Worm (Caenorhabditis elegans) whole organism, L2 larva: ENCODE measurements around the gene EEED8.12.

Experiments used
- F13H6.1 ChIP-seq: sonication (generic microtip); optimal IDR thresholded peaks from 2 replicates; lab custom pipeline; 2016; ENCODE audit warnings: missing genetic modification characterization, missing compliant biosample characterization
- R02D3.7 ChIP-seq: fragments of 150-350 bp; optimal IDR thresholded peaks from 2 replicates; lab custom pipeline; 2014; ENCODE audit warnings: missing biosample characterization, missing genetic modification characterization
- alr-1 ChIP-seq: fragments of 150-350 bp; optimal IDR thresholded peaks from 2 replicates; lab custom pipeline; 2014; ENCODE audit warnings: missing biosample characterization, missing genetic modification characterization
- ama-1 ChIP-seq: fragments of 150-350 bp; optimal IDR thresholded peaks from 2 replicates; lab custom pipeline; 2018; ENCODE audit warnings: inconsistent platforms
- ceh-16 ChIP-seq: fragments of 150-350 bp; optimal IDR thresholded peaks from 2 replicates; lab custom pipeline; 2014; ENCODE audit warnings: missing biosample characterization, missing genetic modification characterization
- ceh-82 ChIP-seq: fragments of 150-350 bp; optimal IDR thresholded peaks from 2 replicates; lab custom pipeline; 2014; ENCODE audit warnings: missing biosample characterization, missing genetic modification characterization
- crh-2 ChIP-seq: sonication (generic microtip); optimal IDR thresholded peaks from 2 replicates; lab custom pipeline; 2017; ENCODE audit warnings: missing biosample characterization, missing genetic modification characterization
- egl-27 ChIP-seq: sonication (generic microtip); optimal IDR thresholded peaks from 3 replicates; lab custom pipeline; 2017; ENCODE audit warnings: missing biosample characterization, missing genetic modification reagents, missing genetic modification characterization
- elt-1 ChIP-seq: fragments of 150-350 bp; optimal IDR thresholded peaks from 2 replicates; lab custom pipeline; 2014; ENCODE audit warnings: missing biosample characterization, missing genetic modification characterization
- elt-3 ChIP-seq: sonication (generic microtip); optimal IDR thresholded peaks from 2 replicates; lab custom pipeline; 2017; ENCODE audit warnings: missing biosample characterization, missing genetic modification characterization
- fos-1 ChIP-seq: fragments of 150-350 bp; optimal IDR thresholded peaks from 2 replicates; lab custom pipeline; 2014; ENCODE audit warnings: missing biosample characterization, missing genetic modification characterization
- lin-11 ChIP-seq: fragments of 150-350 bp; sonication (generic microtip); optimal IDR thresholded peaks from 2 replicates; lab custom pipeline; 2014; ENCODE audit warnings: missing biosample characterization, missing genetic modification characterization, inconsistent platforms, mixed read lengths
- lin-13 ChIP-seq: fragments of 150-350 bp; optimal IDR thresholded peaks from 2 replicates; lab custom pipeline; 2014; ENCODE audit warnings: missing biosample characterization, missing genetic modification reagents, missing genetic modification characterization
- lsy-2 ChIP-seq, 2 experiments: fragments of 150-350 bp in 1 of 2; sonication (generic microtip) in 1 of 2; optimal IDR thresholded peaks; 2 replicates each; lab custom pipeline; 2014 to 2017; ENCODE audit warnings: missing biosample characterization in 2 of 2, missing genetic modification characterization in 2 of 2
- mab-5 ChIP-seq: fragments of 150-350 bp; optimal IDR thresholded peaks from 2 replicates; lab custom pipeline; 2014; ENCODE audit warnings: missing biosample characterization, missing genetic modification characterization
- mbf-1 ChIP-seq: sonication (generic microtip); optimal IDR thresholded peaks from 2 replicates; lab custom pipeline; 2017; ENCODE audit warnings: missing biosample characterization, missing genetic modification characterization
- mdl-1 ChIP-seq, 2 experiments: fragments of 150-350 bp in 1 of 2; sonication (generic microtip) in 1 of 2; optimal IDR thresholded peaks; 2 replicates each; lab custom pipeline; 2017; ENCODE audit warnings: missing biosample characterization in 2 of 2, missing genetic modification characterization in 2 of 2
- nhr-11 ChIP-seq: fragments of 150-350 bp; optimal IDR thresholded peaks from 2 replicates; lab custom pipeline; 2014; ENCODE audit warnings: missing biosample characterization, missing genetic modification characterization
- nhr-129 ChIP-seq: fragments of 150-350 bp; optimal IDR thresholded peaks from 2 replicates; lab custom pipeline; 2014; ENCODE audit warnings: missing biosample characterization, missing genetic modification characterization
- nhr-21 ChIP-seq: fragments of 150-350 bp; optimal IDR thresholded peaks from 2 replicates; lab custom pipeline; 2014; ENCODE audit warnings: missing biosample characterization, missing genetic modification characterization
- nhr-25 ChIP-seq: fragments of 150-350 bp; sonication (generic microtip); optimal IDR thresholded peaks from 3 replicates; lab custom pipeline; 2014; ENCODE audit warnings: missing biosample characterization, missing genetic modification characterization
- nhr-6 ChIP-seq: fragments of 150-350 bp; optimal IDR thresholded peaks from 2 replicates; lab custom pipeline; 2014; ENCODE audit warnings: missing biosample characterization, missing genetic modification characterization
- peb-1 ChIP-seq: fragments of 150-350 bp; optimal IDR thresholded peaks from 2 replicates; lab custom pipeline; 2014; ENCODE audit warnings: missing biosample characterization, missing genetic modification characterization
- sem-4 ChIP-seq: fragments of 150-350 bp; optimal IDR thresholded peaks from 2 replicates; lab custom pipeline; 2014; ENCODE audit warnings: missing biosample characterization, missing genetic modification reagents, missing genetic modification characterization
- skn-1 ChIP-seq: sonication (generic microtip); optimal IDR thresholded peaks from 2 replicates; lab custom pipeline; 2017; ENCODE audit warnings: missing biosample characterization, missing genetic modification characterization
- sma-3 ChIP-seq: sonication (generic microtip); optimal IDR thresholded peaks from 2 replicates; lab custom pipeline; 2016; ENCODE audit warnings: missing genetic modification reagents, missing genetic modification characterization, missing compliant biosample characterization
- sma-9 ChIP-seq, 2 experiments: fragments of 150-350 bp in 1 of 2; sonication (generic microtip) in 1 of 2; optimal IDR thresholded peaks; 2 replicates each; lab custom pipeline; 2014 to 2016; ENCODE audit warnings: missing genetic modification characterization in 2 of 2, mild to moderate bottlenecking in 1 of 2, missing biosample characterization in 1 of 2, missing compliant biosample characterization in 1 of 2, missing genetic modification reagents in 1 of 2, moderate library complexity in 1 of 2
- snpc-4 ChIP-seq: fragments of 150-350 bp; optimal IDR thresholded peaks from 2 replicates; lab custom pipeline; 2014; ENCODE audit warnings: missing biosample characterization, missing genetic modification characterization
- unc-39 ChIP-seq: fragments of 150-350 bp; optimal IDR thresholded peaks from 2 replicates; lab custom pipeline; 2014; ENCODE audit warnings: missing biosample characterization, missing genetic modification characterization
- unc-55 ChIP-seq: fragments of 150-350 bp; sonication (generic microtip); optimal IDR thresholded peaks from 3 replicates; lab custom pipeline; 2014; ENCODE audit warnings: missing biosample characterization, missing genetic modification reagents, missing genetic modification characterization
- zag-1 ChIP-seq: fragments of 150-350 bp; optimal IDR thresholded peaks from 2 replicates; lab custom pipeline; 2014; ENCODE audit warnings: missing biosample characterization, missing genetic modification characterization
- ztf-1 ChIP-seq: fragments of 200-800 bp; sonication (Bioruptor generic); conservative IDR thresholded peaks from 2 replicates; pipeline ENCODE4 v1.3.6; 2022; ENCODE audit warnings: missing genetic modification characterization, missing compliant biosample characterization

Gene EEED8.12

DNA sequence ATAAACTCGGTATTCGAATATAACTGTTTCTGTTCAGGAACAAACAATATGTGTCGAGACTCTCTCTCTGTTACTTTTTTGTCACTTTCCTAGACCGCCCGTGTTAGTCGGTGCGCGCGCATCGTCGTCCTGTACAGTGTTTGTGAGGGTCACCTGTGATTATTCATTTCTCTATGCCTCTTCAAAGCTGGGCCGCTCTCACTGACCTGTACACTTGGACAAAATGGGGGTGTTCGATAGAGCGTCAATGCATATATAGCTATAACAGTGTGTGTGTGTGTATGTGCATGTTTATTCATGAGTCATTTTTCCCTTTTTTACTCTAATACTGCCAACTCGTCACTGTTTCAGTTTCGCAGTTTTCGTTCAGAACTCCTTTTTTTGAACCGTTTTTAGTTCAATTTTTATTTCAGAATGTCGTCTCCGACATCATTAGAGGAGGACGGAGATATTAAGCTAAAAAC lies 29.2 kb downstream of the EEED8.12 start, which contains the start of gene pkc-3 (continued):
- no peak for TF ChIP-seq R02D3.7
- TF ChIP-seq zag-1 (tag; lab: Kevin White, UChicago) = no peak
- peak; percentile 85 for TF ChIP-seq sma-3 (GFP tag; lab: Kevin White, UChicago)
- TF ChIP-seq nhr-129 (tag; lab: Kevin White, UChicago) = peak; percentile 78
- peak; percentile 98 for TF ChIP-seq fos-1 (tag; lab: Kevin White, UChicago)
- TF ChIP-seq ama-1 (lab: Kevin White, UChicago) = peak; percentile 48
- TF ChIP-seq mdl-1 (tag; optimal IDR thresholded peaks at IDR 0.05; lab: Kevin White, UChicago) = no peak
- no peak for TF ChIP-seq mbf-1
- no peak for TF ChIP-seq nhr-6 (tag; lab: Kevin White, UChicago)
- TF ChIP-seq peb-1 (tag; lab: Kevin White, UChicago) = no peak

DNA sequence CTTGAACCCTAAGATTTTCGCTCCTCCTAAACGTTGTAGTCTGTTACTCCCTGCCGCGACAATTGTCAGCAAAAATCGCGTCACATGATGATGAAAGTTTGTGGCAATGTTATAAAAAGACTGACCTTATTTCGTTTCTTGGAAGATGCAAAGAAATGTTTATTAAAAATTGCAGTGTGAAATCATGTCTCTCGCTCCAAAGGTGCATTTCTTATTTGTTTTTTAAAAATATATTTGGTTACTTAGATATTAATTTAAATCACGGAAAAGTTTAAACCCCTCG lies 30.6 kb downstream of the EEED8.12 start:
- TF ChIP-seq egl-27 = no peak
- TF ChIP-seq crh-2 = peak; percentile 28
- TF ChIP-seq nhr-129 (tag; lab: Kevin White, UChicago) = peak; percentile 49
- no peak for TF ChIP-seq unc-39 (tag; lab: Kevin White, UChicago)
- TF ChIP-seq nhr-25 (tag; lab: Kevin White, UChicago) = peak; percentile 5
- no peak for TF ChIP-seq elt-3 (tag; lab: Kevin White, UChicago)
- no peak for TF ChIP-seq ceh-16 (tag; lab: Kevin White, UChicago)
- no peak for TF ChIP-seq unc-55
- peak; percentile 33 for TF ChIP-seq sma-9 (GFP tag; optimal IDR thresholded peaks at IDR 0.05; lab: Kevin White, UChicago)
- no peak for TF ChIP-seq sma-9 (tag; optimal IDR thresholded peaks at IDR 0.05; lab: Kevin White, UChicago)
- TF ChIP-seq fos-1 (tag; lab: Kevin White, UChicago) = peak; percentile 8
- TF ChIP-seq elt-1 (tag; lab: Kevin White, UChicago) = no peak
- no peak for TF ChIP-seq mbf-1
- TF ChIP-seq mab-5 (tag; lab: Kevin White, UChicago) = no peak

DNA sequence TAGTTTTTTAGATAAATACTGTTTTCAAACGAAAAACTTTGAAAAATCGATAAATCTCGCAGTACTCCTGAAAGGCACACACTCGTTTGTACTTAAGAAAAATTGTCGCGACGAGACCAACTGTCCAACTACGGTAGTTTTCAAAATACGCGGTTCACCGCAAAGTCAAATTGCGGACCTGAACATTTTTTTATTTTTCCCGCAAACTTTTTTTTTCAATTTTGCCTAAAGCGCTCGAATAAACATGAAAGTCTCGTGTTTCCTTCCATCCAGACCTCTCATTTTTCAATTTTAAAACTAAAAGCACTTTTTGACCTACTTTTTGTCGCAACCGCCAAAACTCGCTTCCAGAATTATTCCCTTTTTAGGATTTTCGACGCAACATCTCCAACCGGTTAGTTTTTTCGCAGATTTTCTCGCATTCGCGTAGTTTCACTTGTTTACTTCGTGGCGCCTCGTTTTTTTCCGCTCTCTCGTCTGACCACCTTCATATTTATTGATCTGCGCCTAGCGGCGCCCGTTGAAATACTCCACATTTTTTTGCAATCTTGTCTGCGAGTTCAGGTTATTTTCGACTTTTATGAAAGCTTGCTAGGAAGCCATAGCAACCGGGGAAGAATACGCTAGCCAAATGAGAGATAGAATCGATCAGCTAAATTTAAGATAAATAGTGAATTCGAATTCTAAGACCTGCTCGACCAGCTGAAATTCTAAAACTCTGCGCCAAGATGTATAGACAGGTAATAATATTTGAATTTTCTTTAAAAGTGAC lies 31.2 kb downstream of the EEED8.12 start, which contains the start of gene prdx-2:
Gene prdx-2, plus strand, starts transcription at position 729 of the 772 bp plus-strand sequence.
- TF ChIP-seq mab-5 (tag; lab: Kevin White, UChicago) = no peak
- TF ChIP-seq lin-11 (tag; lab: Kevin White, UChicago) = peak; percentile 16
- no peak for TF ChIP-seq R02D3.7
- TF ChIP-seq F13H6.1 (tag; lab: Kevin White, UChicago) = no peak
- no peak for TF ChIP-seq mbf-1
- TF ChIP-seq skn-1 (tag; lab: Kevin White, UChicago) = no peak
- no peak for TF ChIP-seq unc-55
- TF ChIP-seq sma-9 (GFP tag; optimal IDR thresholded peaks at IDR 0.05; lab: Kevin White, UChicago) = no peak
- no peak for TF ChIP-seq sma-9 (tag; optimal IDR thresholded peaks at IDR 0.05; lab: Kevin White, UChicago)
- TF ChIP-seq snpc-4 = no peak
- TF ChIP-seq lsy-2 (tag; optimal IDR thresholded peaks at IDR 0.05; lab: Kevin White, UChicago) = peak in 1 of 2 experiments; percentile 16
- no peak for TF ChIP-seq nhr-25 (tag; lab: Kevin White, UChicago)
- no peak for TF ChIP-seq zag-1 (tag; lab: Kevin White, UChicago)
- TF ChIP-seq crh-2 = no peak
- no peak for TF ChIP-seq peb-1 (tag; lab: Kevin White, UChicago)
- TF ChIP-seq ztf-1 = no peak
- no peak for TF ChIP-seq nhr-21 (tag; lab: Kevin White, UChicago)

DNA sequence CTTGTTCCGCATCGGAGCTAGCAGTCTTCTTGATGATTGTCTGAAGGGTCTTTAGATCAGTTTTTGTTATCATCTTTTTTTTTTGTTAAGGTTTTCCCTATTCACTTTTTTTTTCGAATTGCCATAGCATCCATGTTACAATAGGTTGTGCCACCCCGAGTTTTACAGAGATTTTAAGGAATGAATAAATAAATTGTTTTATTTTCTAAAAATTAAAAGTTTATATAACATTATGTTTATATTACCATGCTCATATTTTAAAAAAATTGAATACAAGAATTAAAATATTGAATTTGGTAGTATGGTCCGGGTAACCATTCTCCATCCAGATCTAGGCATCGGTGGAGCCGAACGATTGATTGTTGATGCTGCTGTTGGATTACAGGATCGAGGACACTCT lies 33.9 kb downstream of the EEED8.12 start, which contains the start of gene algn-2:
Gene algn-2, plus strand, starts transcription at position 301 of the 400 bp plus-strand sequence.
- TF ChIP-seq peb-1 (tag; lab: Kevin White, UChicago) (no peak), lin-13 (GFP tag; lab: Kevin White, UChicago) (no peak), alr-1 (tag; lab: Kevin White, UChicago) (no peak), ceh-82 (no peak), unc-55 (no peak), sem-4 (no peak), nhr-6 (tag; lab: Kevin White, UChicago) (no peak), nhr-11 (no peak), ztf-1 (no peak), ama-1 (lab: Kevin White, UChicago) (no peak), snpc-4 (no peak), R02D3.7 (no peak), unc-39 (tag; lab: Kevin White, UChicago) (no peak), mbf-1 (no peak), sma-3 (GFP tag; lab: Kevin White, UChicago) (no peak)
